Worm (Caenorhabditis elegans) whole organism, mixed stage, embryonic: ENCODE measurements around the gene F55G1.7.

Experiments used
- M03D4.4 ChIP-seq: sonication (generic microtip); optimal IDR thresholded peaks from 2 replicates; lab custom pipeline; 2017; ENCODE audit warnings: mild to moderate bottlenecking, missing genetic modification characterization, missing compliant biosample characterization
- bed-3 ChIP-seq: fragments of 200-800 bp; sonication (Bioruptor generic); optimal IDR thresholded peaks from 3 replicates; lab custom pipeline; 2018; ENCODE audit warnings: mild to moderate bottlenecking, missing genetic modification characterization, moderate library complexity, missing compliant biosample characterization
- blmp-1 ChIP-seq: fragments of 150-350 bp; optimal IDR thresholded peaks from 2 replicates; lab custom pipeline; 2014; ENCODE audit warnings: missing biosample characterization, missing genetic modification characterization
- ceh-39 ChIP-seq: fragments of 150-350 bp; optimal IDR thresholded peaks from 2 replicates; lab custom pipeline; 2014; ENCODE audit warnings: missing biosample characterization, missing genetic modification characterization
- ceh-43 ChIP-seq: fragments of 200-800 bp; sonication (Bioruptor generic); optimal IDR thresholded peaks from 2 replicates; lab custom pipeline; 2018; ENCODE audit warnings: mild to moderate bottlenecking, missing genetic modification characterization, moderate library complexity, missing compliant biosample characterization
- ceh-83 ChIP-seq: fragments of 200-800 bp; sonication (Bioruptor generic); optimal IDR thresholded peaks from 2 replicates; lab custom pipeline; 2018; ENCODE audit warnings: mild to moderate bottlenecking, missing genetic modification characterization, missing compliant biosample characterization
- ces-1 ChIP-seq: fragments of 150-350 bp; optimal IDR thresholded peaks from 2 replicates; lab custom pipeline; 2014; ENCODE audit warnings: missing biosample characterization, missing genetic modification reagents, missing genetic modification characterization
- cnd-1 ChIP-seq: fragments of 200-800 bp; sonication (Bioruptor generic); optimal IDR thresholded peaks from 2 replicates; lab custom pipeline; 2018; ENCODE audit warnings: mild to moderate bottlenecking, missing genetic modification characterization, missing compliant biosample characterization
- drap-1 ChIP-seq: fragments of 200-800 bp; sonication (Bioruptor generic); optimal IDR thresholded peaks from 3 replicates; lab custom pipeline; 2018; ENCODE audit warnings: mild to moderate bottlenecking, missing genetic modification characterization, missing compliant biosample characterization
- elt-1 ChIP-seq: sonication (generic microtip); optimal IDR thresholded peaks from 2 replicates; lab custom pipeline; 2017; ENCODE audit warnings: missing genetic modification characterization, mild to moderate bottlenecking, missing compliant biosample characterization, antibody characterized with exemption, moderate library complexity, borderline replicate concordance; ENCODE audit not compliant: insufficient read depth
- elt-3 ChIP-seq: fragments of 150-350 bp; optimal IDR thresholded peaks from 2 replicates; lab custom pipeline; 2014; ENCODE audit warnings: missing biosample characterization, missing genetic modification characterization
- flh-1 ChIP-seq: fragments of 200-800 bp; sonication (Bioruptor generic); optimal IDR thresholded peaks from 2 replicates; lab custom pipeline; 2018; ENCODE audit warnings: mild to moderate bottlenecking, missing genetic modification characterization, moderate library complexity, missing compliant biosample characterization
- ham-2 ChIP-seq: fragments of 200-800 bp; sonication (Bioruptor generic); optimal IDR thresholded peaks from 2 replicates; lab custom pipeline; 2018; ENCODE audit warnings: mild to moderate bottlenecking, missing genetic modification characterization, missing compliant biosample characterization
- hlh-1 ChIP-seq: fragments of 150-350 bp; optimal IDR thresholded peaks from 2 replicates; lab custom pipeline; 2014; ENCODE audit warnings: missing biosample characterization, missing genetic modification reagents, missing genetic modification characterization
- lin-13 ChIP-seq: fragments of 150-350 bp; optimal IDR thresholded peaks from 2 replicates; lab custom pipeline; 2014; ENCODE audit warnings: missing biosample characterization, missing genetic modification characterization
- lin-32 ChIP-seq: fragments of 200-800 bp; sonication (Bioruptor generic); optimal IDR thresholded peaks from 2 replicates; lab custom pipeline; 2018; ENCODE audit warnings: mild to moderate bottlenecking, missing genetic modification characterization, missing compliant biosample characterization
- lsy-2 ChIP-seq: fragments of 150-350 bp; optimal IDR thresholded peaks from 2 replicates; lab custom pipeline; 2014; ENCODE audit warnings: missing biosample characterization, missing genetic modification characterization
- mab-5 ChIP-seq: fragments of 150-350 bp; optimal IDR thresholded peaks from 2 replicates; lab custom pipeline; 2014; ENCODE audit warnings: missing biosample characterization, missing genetic modification characterization
- mep-1 ChIP-seq: fragments of 150-350 bp; optimal IDR thresholded peaks from 2 replicates; lab custom pipeline; 2017; ENCODE audit warnings: missing biosample characterization, missing genetic modification reagents, missing genetic modification characterization, inconsistent platforms
- mls-2 ChIP-seq: sonication (generic microtip); optimal IDR thresholded peaks from 2 replicates; lab custom pipeline; 2016; ENCODE audit warnings: mild to moderate bottlenecking, missing genetic modification characterization, moderate library complexity, missing compliant biosample characterization
- nhr-12 ChIP-seq: fragments of 150-350 bp; optimal IDR thresholded peaks from 2 replicates; lab custom pipeline; 2014; ENCODE audit warnings: missing biosample characterization, missing genetic modification characterization
- nhr-2 ChIP-seq: fragments of 150-350 bp; optimal IDR thresholded peaks from 2 replicates; lab custom pipeline; 2014; ENCODE audit warnings: missing biosample characterization, missing genetic modification characterization
- nhr-237 ChIP-seq: fragments of 150-350 bp; optimal IDR thresholded peaks from 2 replicates; lab custom pipeline; 2014; ENCODE audit warnings: missing biosample characterization, missing genetic modification characterization
- nhr-28 ChIP-seq: fragments of 150-350 bp; optimal IDR thresholded peaks from 2 replicates; lab custom pipeline; 2014; ENCODE audit warnings: missing biosample characterization, missing genetic modification characterization
- nhr-76 ChIP-seq: sonication (generic microtip); optimal IDR thresholded peaks from 2 replicates; lab custom pipeline; 2017; ENCODE audit warnings: missing biosample characterization, missing genetic modification characterization
- pha-4 ChIP-seq: fragments of 150-350 bp; optimal IDR thresholded peaks from 2 replicates; lab custom pipeline; 2018; ENCODE audit warnings: missing biosample characterization, missing genetic modification reagents, missing genetic modification characterization
- sem-2 ChIP-seq: fragments of 200-800 bp; sonication (Bioruptor generic); optimal IDR thresholded peaks from 2 replicates; lab custom pipeline; 2018; ENCODE audit warnings: mild to moderate bottlenecking, missing genetic modification characterization, missing compliant biosample characterization
- snpc-4 ChIP-seq: fragments of 150-350 bp; optimal IDR thresholded peaks from 2 replicates; lab custom pipeline; 2014; ENCODE audit warnings: missing biosample characterization, missing genetic modification characterization
- sptf-1 ChIP-seq: sonication (generic microtip); optimal IDR thresholded peaks from 2 replicates; lab custom pipeline; 2017; ENCODE audit warnings: mild to moderate bottlenecking, missing genetic modification characterization, moderate library complexity, missing compliant biosample characterization
- tbx-8 ChIP-seq: fragments of 200-800 bp; sonication (Bioruptor generic); optimal IDR thresholded peaks from 2 replicates; lab custom pipeline; 2018; ENCODE audit warnings: mild to moderate bottlenecking, missing genetic modification characterization, moderate library complexity, missing compliant biosample characterization
- unc-120 ChIP-seq: sonication (generic microtip); optimal IDR thresholded peaks from 2 replicates; lab custom pipeline; 2017; ENCODE audit warnings: missing genetic modification characterization, missing compliant biosample characterization; ENCODE audit not compliant: poor library complexity, severe bottlenecking
- unc-39 ChIP-seq: fragments of 150-350 bp; optimal IDR thresholded peaks from 2 replicates; lab custom pipeline; 2014; ENCODE audit warnings: missing biosample characterization, missing genetic modification characterization
- unc-62 ChIP-seq: fragments of 150-350 bp; optimal IDR thresholded peaks from 2 replicates; lab custom pipeline; 2014; ENCODE audit warnings: missing biosample characterization, missing genetic modification reagents, missing genetic modification characterization
- zip-8 ChIP-seq: fragments of 150-350 bp; optimal IDR thresholded peaks from 2 replicates; lab custom pipeline; 2014; ENCODE audit warnings: missing biosample characterization, missing genetic modification characterization
- ztf-11 ChIP-seq: fragments of 150-350 bp; optimal IDR thresholded peaks from 2 replicates; lab custom pipeline; 2014; ENCODE audit warnings: missing biosample characterization, missing genetic modification characterization

The F55G1.7 gene

DNA sequence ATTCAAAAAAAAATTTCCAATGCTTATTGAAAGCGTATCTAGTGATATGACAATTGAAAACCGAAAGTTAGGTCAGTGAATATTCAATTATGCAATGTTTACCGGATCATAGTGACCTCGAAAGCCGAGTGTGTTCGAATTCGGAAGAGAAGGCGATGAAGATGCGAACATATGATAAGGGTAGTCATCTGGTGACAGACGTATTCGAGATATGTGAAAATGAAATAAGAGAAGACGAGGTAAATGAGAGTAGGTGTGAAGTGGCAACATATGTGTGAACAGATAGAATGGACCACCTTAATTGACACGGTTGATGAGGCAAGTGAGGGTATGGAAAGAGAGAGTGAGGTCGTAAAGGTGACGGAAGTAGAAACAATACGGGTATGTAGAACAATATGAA lies 14.7 kb downstream of the F55G1.7 start:
- TF ChIP-seq ceh-83 (GFP tag; lab: Kevin White, UChicago) (no peak), sem-2 (GFP tag; lab: Kevin White, UChicago) (no peak), elt-3 (tag; lab: Kevin White, UChicago) (no peak), mls-2 (no peak), ceh-43 (GFP tag; lab: Kevin White, UChicago) (no peak), elt-1 (tag; lab: Kevin White, UChicago) (peak; percentile 67), ceh-39 (no peak), mep-1 (no peak), mab-5 (tag; lab: Kevin White, UChicago) (no peak), blmp-1 (tag; lab: Kevin White, UChicago) (peak; percentile 71), unc-39 (tag; lab: Kevin White, UChicago) (no peak), lsy-2 (no peak), nhr-237 (no peak), cnd-1 (tag; lab: Kevin White, UChicago) (no peak), nhr-76 (tag; lab: Kevin White, UChicago) (no peak), lin-32 (GFP tag; lab: Kevin White, UChicago) (peak; percentile 34), unc-120 (tag; lab: Kevin White, UChicago) (no peak), ces-1 (GFP tag; lab: Kevin White, UChicago) (no peak), tbx-8 (GFP tag; lab: Kevin White, UChicago) (no peak), bed-3 (no peak), hlh-1 (tag; lab: Kevin White, UChicago) (no peak), pha-4 (tag; lab: Kevin White, UChicago) (no peak), M03D4.4 (tag; lab: Kevin White, UChicago) (no peak), nhr-2 (tag; lab: Kevin White, UChicago) (peak; percentile 80), drap-1 (GFP tag; lab: Kevin White, UChicago) (no peak), snpc-4 (tag; lab: Kevin White, UChicago) (no peak), nhr-12 (no peak), ham-2 (GFP tag; lab: Kevin White, UChicago) (peak; percentile 53), sptf-1 (no peak), flh-1 (GFP tag; lab: Kevin White, UChicago) (no peak)

DNA sequence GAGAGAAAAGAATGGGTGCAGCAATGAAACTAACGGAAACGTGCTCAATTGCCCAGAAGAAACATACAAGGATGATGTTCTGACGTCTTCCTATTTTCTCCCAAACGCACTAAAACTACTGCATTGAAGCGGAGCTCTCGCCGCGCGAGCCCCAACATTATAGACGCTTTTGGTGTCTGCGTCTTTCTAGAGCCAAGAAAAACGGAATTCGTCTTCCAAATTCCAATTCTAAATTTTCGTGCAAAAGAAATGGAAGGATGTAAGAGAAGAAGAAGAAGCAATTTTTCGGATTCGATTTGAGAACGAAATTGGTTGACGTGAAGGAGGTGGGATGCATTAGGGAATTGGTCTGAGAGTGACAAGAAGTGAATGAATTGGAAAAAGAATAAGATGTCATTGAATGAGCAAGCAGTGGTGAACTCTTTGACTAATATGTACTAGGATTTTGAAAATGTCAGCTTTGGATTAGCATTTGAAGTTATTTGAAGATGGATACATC lies 15.9 kb downstream of the F55G1.7 start:
- TF ChIP-seq flh-1 (GFP tag; lab: Kevin White, UChicago) (no peak), nhr-12 (no peak), nhr-2 (tag; lab: Kevin White, UChicago) (no peak), bed-3 (no peak), ces-1 (GFP tag; lab: Kevin White, UChicago) (peak; percentile 75), elt-1 (tag; lab: Kevin White, UChicago) (no peak), ceh-43 (GFP tag; lab: Kevin White, UChicago) (no peak)

DNA sequence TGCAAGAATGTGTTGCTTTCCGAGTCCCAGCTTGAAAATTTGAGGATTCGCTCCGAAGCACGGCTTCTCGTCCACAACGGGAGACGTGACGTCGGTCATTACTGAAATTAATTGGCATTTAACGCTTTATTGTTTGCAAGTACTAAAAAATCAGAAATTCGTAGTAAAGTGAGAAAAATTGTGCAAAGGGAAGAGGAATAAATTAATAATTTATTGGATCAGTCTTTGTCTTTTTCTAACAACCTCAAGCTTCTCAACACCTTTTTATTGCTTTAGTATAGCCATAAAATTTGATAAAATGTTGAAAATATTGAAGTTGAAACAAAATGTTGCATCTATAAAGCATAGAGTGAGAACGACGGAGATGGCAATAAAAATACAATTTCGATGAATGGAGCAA lies 18.3 kb downstream of the F55G1.7 start, which contains the start of gene tes-1:
tes-1 (minus strand) TSS at position 101 of the 400 bp plus-strand sequence.
- no peak for TF ChIP-seq nhr-76 (tag; lab: Kevin White, UChicago)
- TF ChIP-seq nhr-12: no peak
- TF ChIP-seq lin-13: no peak
- no peak for TF ChIP-seq tbx-8 (GFP tag; lab: Kevin White, UChicago)
- TF ChIP-seq elt-1 (tag; lab: Kevin White, UChicago): no peak
- TF ChIP-seq unc-120 (tag; lab: Kevin White, UChicago): no peak
- no peak for TF ChIP-seq cnd-1 (tag; lab: Kevin White, UChicago)
- TF ChIP-seq ceh-39: no peak
- no peak for TF ChIP-seq hlh-1 (tag; lab: Kevin White, UChicago)
- no peak for TF ChIP-seq pha-4 (tag; lab: Kevin White, UChicago)
- TF ChIP-seq ztf-11 (tag; lab: Kevin White, UChicago): no peak
- TF ChIP-seq sem-2 (GFP tag; lab: Kevin White, UChicago): no peak
- no peak for TF ChIP-seq nhr-28
- no peak for TF ChIP-seq unc-62 (GFP tag; lab: Kevin White, UChicago)
- no peak for TF ChIP-seq nhr-2 (tag; lab: Kevin White, UChicago)
- TF ChIP-seq M03D4.4 (tag; lab: Kevin White, UChicago): no peak
- no peak for TF ChIP-seq sptf-1
- TF ChIP-seq zip-8: no peak
- TF ChIP-seq, all 35 proteins: peak for 0
